Fruit fly (Drosophila melanogaster) whole organism, wandering third instar larva: ENCODE measurements around the gene CG11714.

Experiments used
- Abd-B ChIP-seq: fragments of >200 bp; optimal IDR thresholded peaks from 2 replicates; lab custom pipeline; 2017; ENCODE audit warnings: missing biosample characterization, missing genetic modification characterization
- CG32264 ChIP-seq: fragments of 200-800 bp; sonication (Bioruptor generic); optimal IDR thresholded peaks from 2 replicates; lab custom pipeline; 2016; ENCODE audit warnings: missing biosample characterization, missing genetic modification characterization
- CG9705 ChIP-seq: fragments of 200-800 bp; sonication (Bioruptor generic); optimal IDR thresholded peaks from 2 replicates; lab custom pipeline; 2018; ENCODE audit warnings: missing biosample characterization, mild to moderate bottlenecking, missing genetic modification characterization
- CrebA ChIP-seq: fragments of 200-800 bp; sonication (Bioruptor generic); optimal IDR thresholded peaks from 2 replicates; lab custom pipeline; 2016; ENCODE audit warnings: missing biosample characterization, mild to moderate bottlenecking, missing genetic modification characterization, borderline replicate concordance
- Dfd ChIP-seq: fragments of >200 bp; optimal IDR thresholded peaks from 2 replicates; lab custom pipeline; 2017; ENCODE audit warnings: missing biosample characterization, missing genetic modification characterization
- Dif ChIP-seq: fragments of 200-275, 200-300 bp; sonication (Bioruptor generic); optimal IDR thresholded peaks from 2 replicates; lab custom pipeline; 2018; ENCODE audit warnings: missing biosample characterization, missing genetic modification characterization; ENCODE audit not compliant: partially characterized antibody
- GATAd ChIP-seq: sonication (Bioruptor generic); optimal IDR thresholded peaks from 2 replicates; lab custom pipeline; 2016; ENCODE audit warnings: missing biosample characterization, missing genetic modification characterization
- HLH106 ChIP-seq: fragments of 200-800 bp; optimal IDR thresholded peaks from 3 replicates; lab custom pipeline; 2019; ENCODE audit warnings: missing biosample characterization, mild to moderate bottlenecking, missing genetic modification characterization, moderate library complexity
- Hnf4 ChIP-seq: fragments of 200-800 bp; sonication (Bioruptor generic); optimal IDR thresholded peaks from 2 replicates; lab custom pipeline; 2016; ENCODE audit warnings: missing biosample characterization, mild to moderate bottlenecking, missing genetic modification characterization
- Hr78 ChIP-seq: fragments of >200 bp; optimal IDR thresholded peaks from 2 replicates; lab custom pipeline; 2017; ENCODE audit warnings: missing biosample characterization, missing genetic modification characterization
- Hr83 ChIP-seq: fragments of 200-300 bp; sonication (Bioruptor generic); optimal IDR thresholded peaks from 2 replicates; lab custom pipeline; 2016; ENCODE audit warnings: missing biosample characterization, mild to moderate bottlenecking, missing genetic modification characterization, moderate library complexity; ENCODE audit not compliant: poor library complexity, severe bottlenecking
- Jra ChIP-seq: sonication (Bioruptor generic); optimal IDR thresholded peaks from 2 replicates; lab custom pipeline; 2016; ENCODE audit warnings: missing biosample characterization, missing genetic modification characterization
- Mio ChIP-seq: sonication (Bioruptor generic); optimal IDR thresholded peaks from 2 replicates; lab custom pipeline; 2016; ENCODE audit warnings: missing biosample characterization, missing genetic modification characterization
- Myc ChIP-seq: fragments of >200 bp; optimal IDR thresholded peaks from 2 replicates; lab custom pipeline; 2017
- N ChIP-seq: fragments of >200 bp; optimal IDR thresholded peaks from 2 replicates; lab custom pipeline; 2018; ENCODE audit warnings: missing biosample characterization, missing external identifiers, missing genetic modification characterization
- OdsH ChIP-seq: fragments of 200-800 bp; sonication (Bioruptor generic); optimal IDR thresholded peaks from 2 replicates; lab custom pipeline; 2016; ENCODE audit warnings: missing biosample characterization, mild to moderate bottlenecking, missing genetic modification characterization
- Rel ChIP-seq, 2 experiments: fragments of 200-800 bp; sonication (Bioruptor generic) in 1 of 2; optimal IDR thresholded peaks; 2 replicates in 1 of 2; 3 replicates in 1 of 2; lab custom pipeline; 2016 to 2019; ENCODE audit warnings: mild to moderate bottlenecking in 2 of 2, missing biosample characterization in 2 of 2, missing genetic modification characterization in 2 of 2, moderate library complexity in 1 of 2
- Sp1 ChIP-seq: fragments of 200-800 bp; sonication (Bioruptor generic); optimal IDR thresholded peaks from 3 replicates; lab custom pipeline; 2019; ENCODE audit warnings: missing biosample characterization, mild to moderate bottlenecking, missing genetic modification characterization, moderate library complexity
- Vsx2 ChIP-seq: fragments of 200-300, 225-300 bp; sonication (Bioruptor generic); optimal IDR thresholded peaks from 2 replicates; lab custom pipeline; 2018; ENCODE audit warnings: missing biosample characterization, missing genetic modification characterization; ENCODE audit not compliant: partially characterized antibody
- br ChIP-seq: fragments of 200-800 bp; sonication (Bioruptor generic); optimal IDR thresholded peaks from 2 replicates; lab custom pipeline; 2016; ENCODE audit warnings: missing biosample characterization, missing genetic modification characterization
- brk ChIP-seq: fragments of 200-800 bp; sonication (Bioruptor generic); optimal IDR thresholded peaks from 2 replicates; lab custom pipeline; 2016; ENCODE audit warnings: missing biosample characterization, mild to moderate bottlenecking, missing genetic modification characterization
- dl ChIP-seq, 2 experiments: fragments of 175-275, 200-275 bp in 1 of 2; fragments of 200-275 bp in 1 of 2; sonication (Bioruptor generic); optimal IDR thresholded peaks; lab custom pipeline; 2018; ENCODE audit warnings: mild to moderate bottlenecking in 2 of 2, missing biosample characterization in 2 of 2, missing genetic modification characterization in 2 of 2, moderate library complexity in 2 of 2; ENCODE audit not compliant: partially characterized antibody in 2 of 2, insufficient read depth in 1 of 2
- dmrt93B ChIP-seq: fragments of 200-800 bp; sonication (Bioruptor generic); optimal IDR thresholded peaks from 2 replicates; lab custom pipeline; 2018; ENCODE audit warnings: missing biosample characterization, mild to moderate bottlenecking, missing genetic modification characterization
- dsf ChIP-seq: sonication (Bioruptor generic); optimal IDR thresholded peaks from 2 replicates; lab custom pipeline; 2016; ENCODE audit warnings: missing biosample characterization, missing genetic modification characterization, borderline replicate concordance
- ey ChIP-seq: fragments of 200-800 bp; sonication (Bioruptor generic); optimal IDR thresholded peaks from 2 replicates; lab custom pipeline; 2016; ENCODE audit warnings: missing biosample characterization, missing genetic modification characterization
- foxo ChIP-seq, 2 experiments: fragments of 200-800 bp; sonication (Bioruptor generic); optimal IDR thresholded peaks; 2 replicates in 1 of 2; 3 replicates in 1 of 2; lab custom pipeline; 2016 to 2017; ENCODE audit warnings: missing biosample characterization in 2 of 2, missing genetic modification characterization in 2 of 2
- fru ChIP-seq: fragments of 200-800 bp; sonication (Bioruptor generic); optimal IDR thresholded peaks from 3 replicates; lab custom pipeline; 2016; ENCODE audit warnings: missing biosample characterization, mild to moderate bottlenecking, missing genetic modification characterization
- h ChIP-seq: fragments of 200-800 bp; sonication (Bioruptor generic); optimal IDR thresholded peaks from 3 replicates; lab custom pipeline; 2016; ENCODE audit warnings: missing biosample characterization, mild to moderate bottlenecking, missing genetic modification characterization
- jim ChIP-seq: fragments of 175-275, 200-325 bp; sonication (Bioruptor generic); optimal IDR thresholded peaks from 2 replicates; lab custom pipeline; 2016; ENCODE audit warnings: missing biosample characterization, mild to moderate bottlenecking, missing genetic modification characterization
- lola ChIP-seq: fragments of >200 bp; optimal IDR thresholded peaks from 2 replicates; lab custom pipeline; 2017; ENCODE audit warnings: missing biosample characterization, missing genetic modification characterization
- pan ChIP-seq: fragments of >200 bp; optimal IDR thresholded peaks from 2 replicates; lab custom pipeline; 2017
- psq ChIP-seq: fragments of 200-800 bp; sonication (Bioruptor generic); optimal IDR thresholded peaks from 3 replicates; lab custom pipeline; 2017; ENCODE audit warnings: missing biosample characterization, mild to moderate bottlenecking, missing genetic modification characterization, moderate library complexity
- rgr ChIP-seq: fragments of 200-800 bp; sonication (Bioruptor generic); optimal IDR thresholded peaks from 3 replicates; lab custom pipeline; 2016; ENCODE audit warnings: missing biosample characterization, mild to moderate bottlenecking, missing genetic modification characterization
- sage ChIP-seq: fragments of 200-800 bp; sonication (Bioruptor generic); optimal IDR thresholded peaks from 2 replicates; lab custom pipeline; 2016; ENCODE audit warnings: missing biosample characterization, mild to moderate bottlenecking, missing genetic modification characterization
- sv ChIP-seq: fragments of 200-800 bp; sonication (Bioruptor generic); optimal IDR thresholded peaks from 3 replicates; lab custom pipeline; 2016; ENCODE audit warnings: missing biosample characterization, missing genetic modification characterization
- tai ChIP-seq: sonication (Bioruptor generic); optimal IDR thresholded peaks from 2 replicates; lab custom pipeline; 2016; ENCODE audit warnings: missing biosample characterization, missing genetic modification characterization
- usp ChIP-seq: fragments of >200 bp; optimal IDR thresholded peaks from 2 replicates; lab custom pipeline; 2017; ENCODE audit warnings: missing biosample characterization, missing genetic modification characterization
- woc ChIP-seq: sonication (Bioruptor generic); optimal IDR thresholded peaks from 2 replicates; lab custom pipeline; 2016; ENCODE audit warnings: missing biosample characterization, mild to moderate bottlenecking, missing genetic modification characterization

CG11714 gene

dm6 chr3L:11485956-11486609 is 36.4 kb downstream of the CG11714 start:
- TF ChIP-seq br (GFP tag; lab: Kevin White, UChicago), result no peak
- TF ChIP-seq Vsx2 (GFP tag; lab: Kevin White, UChicago), result no peak
- TF ChIP-seq fru (GFP tag; lab: Kevin White, UChicago), result peak; percentile 18
- no peak for TF ChIP-seq HLH106 (tag; lab: Kevin White, UChicago)
- peak in 1 of 2 experiments; percentile 20 for TF ChIP-seq foxo (GFP tag; optimal IDR thresholded peaks at IDR 0.05; lab: Kevin White, UChicago)
- TF ChIP-seq OdsH, result peak; percentile 17
- TF ChIP-seq h (GFP tag; lab: Kevin White, UChicago), result peak; percentile 30
- TF ChIP-seq Dif, result no peak
- no peak for TF ChIP-seq dmrt93B (GFP tag; lab: Kevin White, UChicago)
- peak; percentile 13 for TF ChIP-seq ey (GFP tag; lab: Kevin White, UChicago)
- TF ChIP-seq, all 38 proteins: peak for 5

dm6 chr3L:11484483-11484882 is 38.0 kb downstream of the CG11714 start:
- TF ChIP-seq br (GFP tag; lab: Kevin White, UChicago) (no peak), Sp1 (GFP tag; lab: Kevin White, UChicago) (no peak), Dif (no peak), Hr83 (GFP tag; lab: Kevin White, UChicago) (no peak), Abd-B (GFP tag; lab: Kevin White, UChicago) (no peak), GATAd (no peak), usp (GFP tag; lab: Kevin White, UChicago) (no peak), dsf (GFP tag; lab: Kevin White, UChicago) (no peak), OdsH (no peak), HLH106 (tag; lab: Kevin White, UChicago) (no peak), pan (lab: Kevin White, UChicago) (no peak), fru (GFP tag; lab: Kevin White, UChicago) (no peak), dl (GFP tag; optimal IDR thresholded peaks at IDR 0.05; lab: Kevin White, UChicago; ENCODE audit: insufficient read depth in 1 of 2, partially characterized antibody in 2 of 2) (no peak)

- peak; percentile 54 for TF ChIP-seq HLH106 (tag; lab: Kevin White, UChicago)
- TF ChIP-seq GATAd, result no peak
- no peak for TF ChIP-seq usp (GFP tag; lab: Kevin White, UChicago)
- TF ChIP-seq Hr83 (GFP tag; lab: Kevin White, UChicago), result no peak
- no peak for TF ChIP-seq dsf (GFP tag; lab: Kevin White, UChicago)
- TF ChIP-seq jim (GFP tag; lab: Kevin White, UChicago), result no peak
- no peak for TF ChIP-seq Dfd (GFP tag; lab: Kevin White, UChicago)
- no peak for TF ChIP-seq CG32264
- no peak for TF ChIP-seq lola (GFP tag; lab: Kevin White, UChicago)
- TF ChIP-seq tai, result no peak
- no peak for TF ChIP-seq Hr78 (GFP tag; lab: Kevin White, UChicago)
- TF ChIP-seq br (GFP tag; lab: Kevin White, UChicago), result peak; percentile 12
- TF ChIP-seq dl (GFP tag; optimal IDR thresholded peaks at IDR 0.05; lab: Kevin White, UChicago; ENCODE audit: insufficient read depth in 1 of 2, partially characterized antibody in 2 of 2), result no peak
- TF ChIP-seq Sp1 (GFP tag; lab: Kevin White, UChicago), result peak; percentile 47
- no peak for TF ChIP-seq CrebA (GFP tag; lab: Kevin White, UChicago)
- TF ChIP-seq psq (GFP tag; lab: Kevin White, UChicago), result peak; percentile 8
- TF ChIP-seq Mio (GFP tag; lab: Kevin White, UChicago), result no peak
- peak; percentile 52 for TF ChIP-seq fru (GFP tag; lab: Kevin White, UChicago)
- no peak for TF ChIP-seq Rel (GFP tag; optimal IDR thresholded peaks at IDR 0.05; lab: Kevin White, UChicago)
- no peak for TF ChIP-seq Rel (tag; optimal IDR thresholded peaks at IDR 0.05; lab: Kevin White, UChicago)
- no peak for TF ChIP-seq pan (lab: Kevin White, UChicago)
- no peak for TF ChIP-seq Vsx2 (GFP tag; lab: Kevin White, UChicago)
- peak; percentile 44 for TF ChIP-seq ey (GFP tag; lab: Kevin White, UChicago)
- TF ChIP-seq Hnf4 (GFP tag; lab: Kevin White, UChicago), result no peak
- TF ChIP-seq Myc, result no peak
- no peak for TF ChIP-seq Abd-B (GFP tag; lab: Kevin White, UChicago)
- no peak for TF ChIP-seq rgr
- no peak for TF ChIP-seq Jra (GFP tag; lab: Kevin White, UChicago)
- peak; percentile 11 for TF ChIP-seq dmrt93B (GFP tag; lab: Kevin White, UChicago)
- TF ChIP-seq foxo (GFP tag; optimal IDR thresholded peaks at IDR 0.05; lab: Kevin White, UChicago), result peak in 1 of 2 experiments; percentile 54
- peak; percentile 45 for TF ChIP-seq h (GFP tag; lab: Kevin White, UChicago)
- TF ChIP-seq OdsH, result peak; percentile 34
- TF ChIP-seq Dif, result no peak
- no peak for TF ChIP-seq sv (GFP tag; lab: Kevin White, UChicago)
- no peak for TF ChIP-seq CG9705 (GFP tag; lab: Kevin White, UChicago)
- no peak for TF ChIP-seq sage (GFP tag; lab: Kevin White, UChicago)
- no peak for TF ChIP-seq brk (GFP tag; lab: Kevin White, UChicago)
- TF ChIP-seq N (GFP tag; lab: Kevin White, UChicago), result no peak
- TF ChIP-seq woc (GFP tag; lab: Kevin White, UChicago), result peak; percentile 23
These were observed 39.4 kb downstream of the CG11714 start for dm6 chr3L:11483135-11483534.
